Worm (Caenorhabditis elegans) whole organism, midembryonic: ENCODE measurements around the gene C48B4.11.

Source experiments
- T22C8.4 ChIP-seq: fragments of 200-800 bp; sonication (Bioruptor generic); IDR thresholded peaks from 2 replicates; pipeline ENCODE4 v1.3.6; 2022; ENCODE audit warnings: missing genetic modification characterization, missing compliant biosample characterization
- cog-1 ChIP-seq: sonication (generic microtip); optimal IDR thresholded peaks from 2 replicates; lab custom pipeline; 2016; ENCODE audit warnings: missing genetic modification characterization, missing compliant biosample characterization
- flt-1 ChIP-seq: fragments of 200-800 bp; sonication (Bioruptor generic); IDR thresholded peaks from 2 replicates; pipeline ENCODE4 v1.3.6; 2022; ENCODE audit warnings: missing genetic modification characterization, missing compliant biosample characterization
- klf-2 ChIP-seq: fragments of 200-800 bp; sonication (Bioruptor generic); conservative IDR thresholded peaks from 2 replicates; pipeline ENCODE4 v1.3.6; 2022; ENCODE audit warnings: missing genetic modification reagents, missing genetic modification characterization, missing compliant biosample characterization
- med-1 ChIP-seq: sonication (generic microtip); optimal IDR thresholded peaks from 2 replicates; lab custom pipeline; 2017; ENCODE audit warnings: missing genetic modification characterization, mild to moderate bottlenecking, missing compliant biosample characterization, antibody characterized with exemption, missing genetic modification reagents; ENCODE audit not compliant: insufficient read depth
- ref-1 ChIP-seq: fragments of 200-800 bp; sonication (Bioruptor generic); conservative IDR thresholded peaks from 2 replicates; pipeline ENCODE4 v1.3.6; 2022; ENCODE audit warnings: missing genetic modification reagents, missing genetic modification characterization, missing compliant biosample characterization
- tab-1 ChIP-seq: fragments of 200-800 bp; sonication (Bioruptor generic); IDR thresholded peaks from 2 replicates; pipeline ENCODE4 v1.3.6; 2022; ENCODE audit warnings: missing genetic modification characterization, missing compliant biosample characterization
- ztf-23 ChIP-seq: fragments of 200-800 bp; sonication (Bioruptor generic); IDR thresholded peaks from 2 replicates; pipeline ENCODE4 v1.3.6; 2022; ENCODE audit warnings: missing genetic modification reagents, missing genetic modification characterization, missing compliant biosample characterization
- ztf-29 ChIP-seq: fragments of 200-800 bp; sonication (Bioruptor generic); IDR thresholded peaks from 2 replicates; pipeline ENCODE4 v1.3.6; 2022; ENCODE audit warnings: missing genetic modification reagents, missing genetic modification characterization, missing compliant biosample characterization

The C48B4.11 gene

DNA sequence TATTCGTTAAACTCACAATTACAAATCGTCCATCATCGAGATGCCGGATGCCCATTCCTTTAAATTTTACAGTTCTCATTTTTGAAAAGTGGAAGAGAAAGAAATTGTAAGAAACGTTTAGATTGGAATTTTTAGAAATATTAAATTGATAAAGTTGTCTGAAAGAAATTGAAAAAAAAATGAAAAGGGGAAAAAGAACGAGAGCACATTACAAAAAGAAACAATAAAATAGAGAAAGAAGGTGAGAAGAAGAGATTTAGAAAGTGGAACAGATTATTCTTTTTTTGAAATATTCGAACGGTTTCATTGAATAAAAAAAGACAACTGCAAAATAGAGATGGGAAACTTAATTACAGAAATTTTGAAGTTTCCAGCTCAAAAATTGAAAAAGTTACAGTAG, 4.8 kb downstream of the C48B4.11 start, which contains the start of gene C48B4.8:
Gene C48B4.8, minus strand, starts transcription at position 101 of the 400 bp plus-strand sequence.
- TF ChIP-seq tab-1 (GFP tag; lab: Robert Waterston, UW) (no peak), ztf-29 (GFP tag; lab: Robert Waterston, UW) (no peak), flt-1 (GFP tag; lab: Robert Waterston, UW) (no peak), med-1 (GFP tag; lab: Kevin White, UChicago) (no peak), ref-1 (GFP tag; lab: Robert Waterston, UW) (no peak), cog-1 (tag; lab: Kevin White, UChicago) (no peak)

DNA sequence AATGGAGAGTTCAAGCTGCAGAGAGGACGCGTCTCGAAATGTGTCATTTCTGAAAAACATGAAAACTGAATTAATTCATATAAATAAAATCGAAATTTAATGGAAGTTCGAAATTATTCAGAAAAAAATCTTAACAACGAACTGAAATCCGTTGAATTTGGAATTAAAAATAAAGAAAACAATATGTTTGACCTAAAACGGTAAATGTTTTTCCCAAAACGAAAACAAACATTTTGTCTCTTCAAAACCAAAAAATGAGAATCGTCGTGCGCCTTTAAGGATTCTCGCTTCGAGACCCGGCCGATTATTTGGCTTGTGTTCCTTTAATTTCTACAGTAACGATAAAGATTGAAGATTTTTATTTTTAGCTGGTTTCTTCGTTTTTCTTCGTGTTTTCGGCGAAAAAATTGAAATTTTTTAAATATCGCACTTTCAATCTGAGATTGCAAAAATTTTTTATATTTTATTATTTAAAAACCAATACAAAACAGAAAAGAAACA, 6.5 kb downstream of the C48B4.11 start, which contains the start of gene C48B4.7:
Gene C48B4.7, minus strand, starts transcription at position 51 of the 501 bp plus-strand sequence.
- no peak for TF ChIP-seq klf-2 (GFP tag; lab: Robert Waterston, UW)
- TF ChIP-seq ztf-23 (GFP tag; lab: Robert Waterston, UW) = no peak

DNA sequence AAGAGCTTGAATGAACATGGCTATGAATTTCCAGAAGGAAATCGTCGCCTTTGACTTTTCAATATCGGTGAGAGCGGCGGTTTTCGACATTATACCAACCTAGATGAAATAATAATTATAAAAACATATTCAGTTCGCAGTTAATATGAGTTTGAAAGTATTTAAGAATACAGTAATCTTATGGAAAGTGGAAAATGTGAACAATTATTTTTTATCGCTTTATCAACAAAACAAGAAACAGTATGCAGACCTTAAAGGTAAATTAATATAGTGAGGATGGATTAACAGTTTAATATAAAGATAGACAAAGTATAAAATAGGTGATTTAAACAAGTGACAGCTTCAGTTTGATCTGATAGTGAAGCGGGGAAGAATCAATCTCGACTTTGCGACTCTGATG, 7.5 kb downstream of the C48B4.11 start, which contains the start of gene C48B4.6:
Gene C48B4.6, minus strand, starts transcription at position 101 of the 400 bp plus-strand sequence.
- no peak for TF ChIP-seq flt-1 (GFP tag; lab: Robert Waterston, UW)
- no peak for TF ChIP-seq med-1 (GFP tag; lab: Kevin White, UChicago)
- TF ChIP-seq ztf-29 (GFP tag; lab: Robert Waterston, UW) = no peak

DNA sequence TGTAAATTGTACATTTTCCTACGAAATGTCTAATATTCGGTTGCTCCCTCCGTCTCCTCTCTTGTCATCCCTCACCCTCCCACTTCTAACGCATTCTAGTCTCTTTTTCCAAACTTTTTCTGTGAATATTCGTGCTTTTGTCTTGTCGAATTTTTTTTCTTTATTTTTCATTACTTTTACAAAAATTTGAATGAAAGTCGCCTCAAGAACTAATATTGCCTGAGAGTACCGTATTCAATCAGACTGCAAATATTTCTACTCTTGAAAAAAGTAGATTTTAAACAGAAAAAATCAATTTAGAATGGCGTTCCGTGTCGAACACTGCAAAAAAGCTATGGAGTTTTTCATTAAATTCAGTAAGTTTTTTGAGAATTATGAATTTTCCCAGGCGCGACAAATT, 9.6 kb downstream of the C48B4.11 start, which contains the start of gene ZK1098.11:
Gene ZK1098.11, plus strand, starts transcription at position 301 of the 400 bp plus-strand sequence.
- TF ChIP-seq klf-2 (GFP tag; lab: Robert Waterston, UW) (no peak), flt-1 (GFP tag; lab: Robert Waterston, UW) (no peak), ztf-23 (GFP tag; lab: Robert Waterston, UW) (no peak), cog-1 (tag; lab: Kevin White, UChicago) (no peak), med-1 (GFP tag; lab: Kevin White, UChicago) (no peak), T22C8.4 (GFP tag; lab: Robert Waterston, UW) (no peak), tab-1 (GFP tag; lab: Robert Waterston, UW) (no peak), ztf-29 (GFP tag; lab: Robert Waterston, UW) (no peak), ref-1 (GFP tag; lab: Robert Waterston, UW) (no peak)

DNA sequence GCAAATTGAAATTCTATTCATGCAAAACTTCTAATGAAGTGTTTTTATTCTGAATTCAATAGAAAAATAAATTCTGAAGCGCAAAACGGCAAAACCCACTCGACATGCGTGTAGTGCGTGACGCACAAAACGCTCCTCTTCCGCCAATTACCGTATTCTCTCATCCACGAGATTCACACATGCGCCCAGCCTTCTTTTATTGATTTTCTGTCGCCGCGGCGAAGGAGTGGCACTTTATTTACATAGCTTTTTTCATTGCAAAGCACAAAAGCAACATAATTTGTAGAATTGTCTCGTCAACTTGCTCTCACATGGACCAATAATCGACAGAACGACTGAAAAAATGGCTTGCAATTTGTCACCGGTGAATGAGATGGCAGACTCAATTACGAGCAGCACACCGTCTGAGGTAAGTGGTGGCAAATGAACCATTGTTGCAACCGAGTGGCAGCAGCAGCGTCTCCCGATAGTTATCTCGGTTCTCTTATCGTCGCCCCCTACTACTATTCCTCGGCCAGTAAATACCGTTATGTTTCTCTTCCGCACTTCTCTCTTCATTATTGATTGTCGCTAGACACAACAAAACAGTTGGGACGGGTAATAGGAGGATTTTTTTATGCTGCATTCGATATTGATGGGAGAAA, 19.8 kb downstream of the C48B4.11 start, which contains the start of gene unc-16:
Gene unc-16, plus strand, starts transcription at position 243 of the 644 bp plus-strand sequence.
- TF ChIP-seq ztf-29 (GFP tag; lab: Robert Waterston, UW) (no peak), T22C8.4 (GFP tag; lab: Robert Waterston, UW) (peak; percentile 90), ztf-23 (GFP tag; lab: Robert Waterston, UW) (peak; percentile 70), flt-1 (GFP tag; lab: Robert Waterston, UW) (0 out of 2 replicates have a peak, but pooled peaks have one; percentile 63), tab-1 (GFP tag; lab: Robert Waterston, UW) (no peak), klf-2 (GFP tag; lab: Robert Waterston, UW) (no peak), med-1 (GFP tag; lab: Kevin White, UChicago) (no peak), ref-1 (GFP tag; lab: Robert Waterston, UW) (no peak), cog-1 (tag; lab: Kevin White, UChicago) (peak; percentile 47)

DNA sequence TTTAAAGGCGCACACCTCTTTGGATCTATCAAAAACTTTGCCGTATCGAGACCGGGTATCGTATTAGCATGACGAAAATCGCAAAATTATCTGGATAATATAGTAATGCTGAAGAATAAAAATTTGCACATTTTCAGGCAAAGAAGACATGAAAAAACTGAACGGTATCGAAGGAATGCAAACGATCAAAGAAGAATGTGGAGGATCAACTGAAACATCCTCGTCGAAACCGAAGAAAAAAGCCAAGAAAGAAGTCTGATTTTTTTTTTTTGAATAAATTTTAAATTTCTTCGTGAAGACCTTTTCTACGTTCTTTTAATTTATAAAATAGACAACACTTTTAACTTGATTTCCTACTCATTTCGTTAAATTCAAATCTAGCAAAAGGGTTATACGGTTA, 21.1 kb downstream of the C48B4.11 start, which contains the start of gene ZK1098.12:
Gene ZK1098.12, plus strand, starts transcription at position 301 of the 400 bp plus-strand sequence.
- TF ChIP-seq tab-1 (GFP tag; lab: Robert Waterston, UW) = no peak
- TF ChIP-seq klf-2 (GFP tag; lab: Robert Waterston, UW) = no peak
- no peak for TF ChIP-seq ref-1 (GFP tag; lab: Robert Waterston, UW)
- TF ChIP-seq ztf-29 (GFP tag; lab: Robert Waterston, UW) = no peak
- no peak for TF ChIP-seq med-1 (GFP tag; lab: Kevin White, UChicago)
- TF ChIP-seq flt-1 (GFP tag; lab: Robert Waterston, UW) = no peak
- TF ChIP-seq ztf-23 (GFP tag; lab: Robert Waterston, UW) = no peak
- no peak for TF ChIP-seq cog-1 (tag; lab: Kevin White, UChicago)
- TF ChIP-seq T22C8.4 (GFP tag; lab: Robert Waterston, UW) = no peak

DNA sequence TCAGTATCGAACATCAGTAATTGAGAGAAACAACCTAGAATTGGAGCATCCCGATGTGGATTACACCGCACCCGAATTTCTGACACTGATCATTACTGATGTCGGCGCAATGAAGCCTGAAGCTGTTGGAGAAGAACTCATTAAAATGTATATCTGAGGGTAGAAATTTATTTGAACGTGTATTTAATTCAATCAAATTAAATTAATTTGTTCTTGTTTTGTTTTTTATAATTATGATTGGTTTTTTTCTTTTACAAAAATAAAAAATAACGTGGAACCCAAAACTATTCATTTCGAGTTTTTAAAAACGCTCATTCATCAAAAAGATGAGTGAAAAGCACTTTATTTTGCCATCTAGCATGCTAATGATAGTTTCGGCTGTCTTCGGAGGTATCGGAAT, 21.8 kb downstream of the C48B4.11 start, which contains the start of gene ZK1098.9:
Gene ZK1098.9, plus strand, starts transcription at position 301 of the 400 bp plus-strand sequence.
- no peak for TF ChIP-seq ref-1 (GFP tag; lab: Robert Waterston, UW)

DNA sequence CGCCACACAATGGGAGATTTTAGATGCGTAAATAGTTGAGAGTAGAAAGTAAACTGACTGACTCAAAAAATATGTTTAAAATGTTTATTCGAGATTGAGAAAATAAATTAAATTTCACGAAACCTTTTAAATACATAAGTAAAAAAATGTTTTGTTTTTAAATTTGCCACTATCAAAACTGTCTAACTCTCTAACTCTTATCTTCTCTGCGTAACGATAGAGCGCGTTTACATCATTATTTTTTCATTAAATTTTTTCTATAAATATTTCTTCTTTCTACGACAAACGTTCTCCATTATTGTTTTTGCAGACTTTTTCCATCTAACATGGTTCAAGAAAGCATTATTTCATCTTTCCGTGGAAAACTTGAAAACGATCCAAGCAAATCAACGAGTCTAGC, 23.1 kb downstream of the C48B4.11 start, which contains the start of gene eif-2Balpha:
Gene eif-2Balpha, plus strand, starts transcription at position 304 of the 400 bp plus-strand sequence.
- TF ChIP-seq tab-1 (GFP tag; lab: Robert Waterston, UW) (no peak), T22C8.4 (GFP tag; lab: Robert Waterston, UW) (no peak), med-1 (GFP tag; lab: Kevin White, UChicago) (no peak), ref-1 (GFP tag; lab: Robert Waterston, UW) (no peak), ztf-29 (GFP tag; lab: Robert Waterston, UW) (no peak), flt-1 (GFP tag; lab: Robert Waterston, UW) (no peak), klf-2 (GFP tag; lab: Robert Waterston, UW) (no peak), cog-1 (tag; lab: Kevin White, UChicago) (no peak), ztf-23 (GFP tag; lab: Robert Waterston, UW) (no peak)

DNA sequence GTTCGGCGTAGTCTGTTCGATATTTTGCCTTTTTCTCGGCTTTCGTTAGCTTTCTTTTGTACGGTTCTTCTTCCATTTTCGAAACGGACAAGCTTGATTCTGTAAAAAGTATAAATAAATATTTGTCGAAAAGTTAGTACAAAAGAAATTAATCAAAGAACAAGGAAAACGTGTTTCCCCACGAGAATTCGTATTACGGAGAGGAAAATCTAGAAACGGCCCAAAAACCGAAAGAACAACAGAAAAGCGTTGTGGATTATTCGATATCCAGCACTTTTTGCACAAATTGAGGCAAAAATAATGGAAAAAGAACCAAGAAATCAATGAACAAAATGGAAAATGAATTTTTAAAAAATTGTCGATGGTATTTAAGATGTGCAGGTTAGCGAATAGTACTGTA, 23.6 kb downstream of the C48B4.11 start, which contains the start of gene mut-7:
Gene mut-7, minus strand, starts transcription at position 101 of the 400 bp plus-strand sequence.
- no peak for TF ChIP-seq klf-2 (GFP tag; lab: Robert Waterston, UW)
- no peak for TF ChIP-seq med-1 (GFP tag; lab: Kevin White, UChicago)
- TF ChIP-seq flt-1 (GFP tag; lab: Robert Waterston, UW) = no peak
- no peak for TF ChIP-seq ref-1 (GFP tag; lab: Robert Waterston, UW)
- TF ChIP-seq tab-1 (GFP tag; lab: Robert Waterston, UW) = no peak
- no peak for TF ChIP-seq T22C8.4 (GFP tag; lab: Robert Waterston, UW)
- TF ChIP-seq ztf-29 (GFP tag; lab: Robert Waterston, UW) = no peak
- no peak for TF ChIP-seq ztf-23 (GFP tag; lab: Robert Waterston, UW)
- TF ChIP-seq cog-1 (tag; lab: Kevin White, UChicago) = no peak
